Worm (Caenorhabditis elegans) whole organism, midembryonic: Measurements from ENCODE around the gene ZK512.4.

Experiments
- cog-1 ChIP-seq: sonication (generic microtip); optimal IDR thresholded peaks from 2 replicates; lab custom pipeline; 2016; ENCODE audit warnings: missing genetic modification characterization, missing compliant biosample characterization
- flt-1 ChIP-seq: fragments of 200-800 bp; sonication (Bioruptor generic); IDR thresholded peaks from 2 replicates; pipeline ENCODE4 v1.3.6; 2022; ENCODE audit warnings: missing genetic modification characterization, missing compliant biosample characterization
- klf-2 ChIP-seq: fragments of 200-800 bp; sonication (Bioruptor generic); conservative IDR thresholded peaks from 2 replicates; pipeline ENCODE4 v1.3.6; 2022; ENCODE audit warnings: missing genetic modification reagents, missing genetic modification characterization, missing compliant biosample characterization
- tab-1 ChIP-seq: fragments of 200-800 bp; sonication (Bioruptor generic); IDR thresholded peaks from 2 replicates; pipeline ENCODE4 v1.3.6; 2022; ENCODE audit warnings: missing genetic modification characterization, missing compliant biosample characterization
- ztf-23 ChIP-seq: fragments of 200-800 bp; sonication (Bioruptor generic); IDR thresholded peaks from 2 replicates; pipeline ENCODE4 v1.3.6; 2022; ENCODE audit warnings: missing genetic modification reagents, missing genetic modification characterization, missing compliant biosample characterization

DNA sequence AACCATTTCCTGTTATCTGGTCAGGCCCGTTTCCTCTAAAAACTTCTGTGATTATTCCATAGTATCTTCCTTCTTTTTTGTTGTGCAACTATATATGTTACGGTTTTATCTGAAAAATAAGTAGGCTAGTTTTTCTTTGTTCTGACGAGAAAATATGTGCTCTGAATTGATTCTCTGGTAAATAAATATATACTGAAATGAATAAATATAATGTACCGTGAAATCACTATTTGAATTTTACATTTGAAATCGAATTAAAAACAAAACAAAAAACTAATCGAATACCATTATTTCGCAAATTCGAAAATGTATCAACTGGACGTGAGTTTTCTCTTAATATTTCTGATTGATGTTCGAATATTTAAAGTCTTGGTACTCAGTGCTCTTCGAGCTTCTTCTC is 14.6 kb upstream of the ZK512.4 start, which contains the start of gene ZK512.10:
- TF ChIP-seq flt-1 (GFP tag; lab: Robert Waterston, UW) (no peak), klf-2 (GFP tag; lab: Robert Waterston, UW) (no peak), tab-1 (GFP tag; lab: Robert Waterston, UW) (no peak), ztf-23 (GFP tag; lab: Robert Waterston, UW) (no peak), cog-1 (tag; lab: Kevin White, UChicago) (no peak)
